3 fruit fly cellular contexts compared by ENCODE assay signal in genomic region chr3L:9764915-9765709, dm6.
A peak's percentile ranks its signal among the peaks of the same experiment; 100 is the strongest.
TF ChIP-seq lines count a peak whose summit lies in the region.

No protein-coding gene starts in this region.

TF ChIP-seq in whole organism, embryonic, 481 proteins besides CTCF, POLR2A, EP300 and RAD21 (continued from another document and continues in another):
- TF ChIP-seq CG1792 (GFP tag; optimal IDR thresholded peaks at IDR 0.05; lab: Kevin White, UChicago) = no peak
- TF ChIP-seq Scr (GFP tag; IDR thresholded peaks at IDR 0.05; lab: Robert Waterston, UW; ENCODE audit: partially characterized antibody) = no peak
- TF ChIP-seq Mes4 (GFP tag; optimal IDR thresholded peaks at IDR 0.05; lab: Kevin White, UChicago) = no peak
- TF ChIP-seq CG4820 (GFP tag; optimal IDR thresholded peaks at IDR 0.05; lab: Kevin White, UChicago) = no peak
- no peak for TF ChIP-seq inv (GFP tag; IDR thresholded peaks at IDR 0.05; lab: Robert Waterston, UW; ENCODE audit: partially characterized antibody)
- no peak for TF ChIP-seq gfzf (GFP tag; optimal IDR thresholded peaks at IDR 0.05; lab: Kevin White, UChicago)
- TF ChIP-seq CG2678 (tag; optimal IDR thresholded peaks at IDR 0.05; lab: Kevin White, UChicago) = peak; percentile 7
- TF ChIP-seq twi (tag; optimal IDR thresholded peaks at IDR 0.05; lab: Kevin White, UChicago) = no peak
- peak; percentile 8 for TF ChIP-seq dmrt99B (tag; optimal IDR thresholded peaks at IDR 0.05; lab: Kevin White, UChicago)
- 0 out of 2 replicates have a peak, but pooled peaks have one; percentile 26 for TF ChIP-seq CG9932 (GFP tag; IDR thresholded peaks at IDR 0.05; lab: Robert Waterston, UW)
- TF ChIP-seq nmo (GFP tag; optimal IDR thresholded peaks at IDR 0.05; lab: Kevin White, UChicago) = no peak
- no peak for TF ChIP-seq Hand (GFP tag; optimal IDR thresholded peaks at IDR 0.05; lab: Kevin White, UChicago)
- no peak for TF ChIP-seq CG3847 (GFP tag; IDR thresholded peaks at IDR 0.05; lab: Robert Waterston, UW)
- TF ChIP-seq sr (GFP tag; IDR thresholded peaks at IDR 0.05; lab: Robert Waterston, UW) = no peak
- TF ChIP-seq CG4854 (GFP tag; optimal IDR thresholded peaks at IDR 0.05; lab: Kevin White, UChicago) = no peak
- peak; percentile 5 for TF ChIP-seq CG18262 (tag; optimal IDR thresholded peaks at IDR 0.05; lab: Kevin White, UChicago)
- no peak for TF ChIP-seq CG34422 (GFP tag; IDR thresholded peaks at IDR 0.05; lab: Robert Waterston, UW)
- TF ChIP-seq vfl (GFP tag; optimal IDR thresholded peaks at IDR 0.05; lab: Kevin White, UChicago) = no peak
- TF ChIP-seq HLH4C (GFP tag; IDR thresholded peaks at IDR 0.05; lab: Robert Waterston, UW; ENCODE audit: partially characterized antibody) = no peak
- TF ChIP-seq CG10274 (GFP tag; optimal IDR thresholded peaks at IDR 0.05; lab: Kevin White, UChicago) = no peak
- no peak for TF ChIP-seq bigmax (GFP tag; optimal IDR thresholded peaks at IDR 0.05; lab: Kevin White, UChicago)
- TF ChIP-seq CG16779 (GFP tag; IDR thresholded peaks at IDR 0.05; lab: Robert Waterston, UW) = no peak
- peak; percentile 12 for TF ChIP-seq CG7839 (tag; optimal IDR thresholded peaks at IDR 0.05; lab: Kevin White, UChicago)
- no peak for TF ChIP-seq CG11456 (GFP tag; IDR thresholded peaks at IDR 0.05; lab: Robert Waterston, UW)
- 0 out of 3 replicates have a peak, but pooled peaks have one; percentile 21 for TF ChIP-seq row (GFP tag; IDR thresholded peaks at IDR 0.05; lab: Robert Waterston, UW)
- peak; percentile 34; the same call in 1 of the 3 replicates for TF ChIP-seq CG17361 (GFP tag; IDR thresholded peaks at IDR 0.05; lab: Robert Waterston, UW)
- no peak for TF ChIP-seq CG7963 (GFP tag; IDR thresholded peaks at IDR 0.05; lab: Robert Waterston, UW; ENCODE audit: partially characterized antibody)
- TF ChIP-seq ase (GFP tag; IDR thresholded peaks at IDR 0.05; lab: Robert Waterston, UW) = no peak
- TF ChIP-seq Lhr (GFP tag; optimal IDR thresholded peaks at IDR 0.05; lab: Kevin White, UChicago) = no peak
- peak; percentile 46; the same call in 1 of the 2 replicates for TF ChIP-seq vvl (GFP tag; IDR thresholded peaks at IDR 0.05; lab: Robert Waterston, UW)
- no peak for TF ChIP-seq pan (optimal IDR thresholded peaks at IDR 0.05; lab: Kevin White, UChicago)
- peak in 1 of 2 experiments; percentile 15 for TF ChIP-seq pan (GFP tag; optimal IDR thresholded peaks at IDR 0.05 in 1 of 2, IDR thresholded peaks at IDR 0.05 in 1 of 2)
- TF ChIP-seq CG14050 (GFP tag; IDR thresholded peaks at IDR 0.05; lab: Robert Waterston, UW) = no peak
- TF ChIP-seq Hr51 (GFP tag; optimal IDR thresholded peaks at IDR 0.05; lab: Kevin White, UChicago) = peak in 1 of 2 experiments; percentile 27
- no peak for TF ChIP-seq CG15269 (tag; optimal IDR thresholded peaks at IDR 0.05; lab: Kevin White, UChicago)
- no peak for TF ChIP-seq CG2889 (GFP tag; IDR thresholded peaks at IDR 0.05; lab: Robert Waterston, UW)
- TF ChIP-seq D19A (tag; optimal IDR thresholded peaks at IDR 0.05; lab: Kevin White, UChicago) = no peak
- TF ChIP-seq CG17802 (tag; optimal IDR thresholded peaks at IDR 0.05; lab: Kevin White, UChicago) = no peak
- TF ChIP-seq CG8281 (tag; optimal IDR thresholded peaks at IDR 0.05; lab: Kevin White, UChicago) = no peak
- no peak for TF ChIP-seq fu2 (GFP tag; optimal IDR thresholded peaks at IDR 0.05; lab: Kevin White, UChicago)
- no peak for TF ChIP-seq run (tag; optimal IDR thresholded peaks at IDR 0.05; lab: Kevin White, UChicago)
- no peak for TF ChIP-seq MBD-R2 (GFP tag; IDR thresholded peaks at IDR 0.05; lab: Robert Waterston, UW)
- TF ChIP-seq CG2202 (tag; optimal IDR thresholded peaks at IDR 0.05; lab: Kevin White, UChicago) = no peak
- no peak for TF ChIP-seq CG1233 (GFP tag; optimal IDR thresholded peaks at IDR 0.05; lab: Kevin White, UChicago)
- TF ChIP-seq peb (GFP tag; IDR thresholded peaks at IDR 0.05; lab: Robert Waterston, UW) = no peak

TF ChIP-seq in whole organism, prepupa, 60 proteins besides CTCF, POLR2A, EP300 and RAD21 (continued from another document):
- TF ChIP-seq spab (GFP tag; optimal IDR thresholded peaks at IDR 0.05; lab: Kevin White, UChicago) = no peak
- TF ChIP-seq Sox102F (GFP tag; optimal IDR thresholded peaks at IDR 0.05; lab: Kevin White, UChicago) = no peak
- TF ChIP-seq CG3032 (tag; optimal IDR thresholded peaks at IDR 0.05; lab: Kevin White, UChicago) = peak; percentile 37
- peak in 1 of 2 experiments; percentile 28 for TF ChIP-seq salr (GFP tag; optimal IDR thresholded peaks at IDR 0.05; lab: Kevin White, UChicago)
- TF ChIP-seq Gug (GFP tag; IDR thresholded peaks at IDR 0.05; lab: Robert Waterston, UW) = peak; percentile 43
- no peak for TF ChIP-seq fd59A (GFP tag; optimal IDR thresholded peaks at IDR 0.05; lab: Kevin White, UChicago)
- no peak for TF ChIP-seq Eip93F (GFP tag; optimal IDR thresholded peaks at IDR 0.05; lab: Kevin White, UChicago)
- peak; percentile 16 for TF ChIP-seq CG34406 (GFP tag; optimal IDR thresholded peaks at IDR 0.05; lab: Kevin White, UChicago)
- no peak for TF ChIP-seq CG11294 (GFP tag; IDR thresholded peaks at IDR 0.05; lab: Robert Waterston, UW)
- peak; percentile 43 for TF ChIP-seq Blimp-1 (GFP tag; optimal IDR thresholded peaks at IDR 0.05; lab: Kevin White, UChicago)
- TF ChIP-seq CG16779 (tag; optimal IDR thresholded peaks at IDR 0.05; lab: Kevin White, UChicago) = no peak
- TF ChIP-seq CG8319 (GFP tag; optimal IDR thresholded peaks at IDR 0.05; lab: Kevin White, UChicago) = no peak
- TF ChIP-seq Hr38 (GFP tag; optimal IDR thresholded peaks at IDR 0.05; lab: Kevin White, UChicago) = no peak
- peak; percentile 50 for TF ChIP-seq CG4318 (GFP tag; optimal IDR thresholded peaks at IDR 0.05; lab: Kevin White, UChicago)
- TF ChIP-seq CG8632 (GFP tag; optimal IDR thresholded peaks at IDR 0.05; lab: Kevin White, UChicago) = peak; percentile 12
- no peak for TF ChIP-seq Sox15 (GFP tag; optimal IDR thresholded peaks at IDR 0.05; lab: Kevin White, UChicago)
- peak; percentile 7 for TF ChIP-seq cyc (GFP tag; optimal IDR thresholded peaks at IDR 0.05; lab: Kevin White, UChicago)
- TF ChIP-seq fd85E (GFP tag; optimal IDR thresholded peaks at IDR 0.05; lab: Kevin White, UChicago) = no peak
- no peak for TF ChIP-seq CG7368 (GFP tag; optimal IDR thresholded peaks at IDR 0.05; lab: Kevin White, UChicago)
- peak; percentile 32 for TF ChIP-seq acj6 (GFP tag; optimal IDR thresholded peaks at IDR 0.05; lab: Kevin White, UChicago)
- TF ChIP-seq Lpt (GFP tag; optimal IDR thresholded peaks at IDR 0.05; lab: Kevin White, UChicago) = peak; percentile 30
- TF ChIP-seq CG31627 (GFP tag; optimal IDR thresholded peaks at IDR 0.05; lab: Kevin White, UChicago) = peak; percentile 24
- no peak for TF ChIP-seq Sox14 (GFP tag; optimal IDR thresholded peaks at IDR 0.05; lab: Kevin White, UChicago)
- TF ChIP-seq CG11762 (GFP tag; optimal IDR thresholded peaks at IDR 0.05; lab: Kevin White, UChicago; ENCODE audit: insufficient read depth) = peak; percentile 15
- no peak for TF ChIP-seq Ets21C (GFP tag; optimal IDR thresholded peaks at IDR 0.05; lab: Kevin White, UChicago)
- no peak for TF ChIP-seq CG11902 (GFP tag; optimal IDR thresholded peaks at IDR 0.05; lab: Kevin White, UChicago)
- peak; percentile 54; the same call in 2 of the 3 replicates for TF ChIP-seq eg (GFP tag; IDR thresholded peaks at IDR 0.05; lab: Robert Waterston, UW)
- TF ChIP-seq CG3919 (GFP tag; optimal IDR thresholded peaks at IDR 0.05; lab: Kevin White, UChicago) = peak; percentile 57
- peak; percentile 78 for TF ChIP-seq CG32006 (GFP tag; optimal IDR thresholded peaks at IDR 0.05; lab: Kevin White, UChicago)
- no peak; the same call in 2 of the 3 replicates for TF ChIP-seq CG6163 (GFP tag; IDR thresholded peaks at IDR 0.05; lab: Robert Waterston, UW)
- TF ChIP-seq pdm3 (GFP tag; optimal IDR thresholded peaks at IDR 0.05; lab: Kevin White, UChicago) = no peak
- no peak for TF ChIP-seq lz (GFP tag; optimal IDR thresholded peaks at IDR 0.05; lab: Kevin White, UChicago)
- TF ChIP-seq fkh (GFP tag; optimal IDR thresholded peaks at IDR 0.05; lab: Kevin White, UChicago) = no peak
- TF ChIP-seq dac (GFP tag; optimal IDR thresholded peaks at IDR 0.05; lab: Kevin White, UChicago) = peak; percentile 16
- TF ChIP-seq svp (GFP tag; lab: Kevin White, UChicago) = peak; percentile 65
- no peak for TF ChIP-seq Hr39 (GFP tag; optimal IDR thresholded peaks at IDR 0.05; lab: Kevin White, UChicago)

TF ChIP-seq in whole organism, wandering third instar larva, 38 proteins besides CTCF, POLR2A, EP300 and RAD21 (continued from another document):
- TF ChIP-seq Dfd (GFP tag; optimal IDR thresholded peaks at IDR 0.05; lab: Kevin White, UChicago) = no peak
- TF ChIP-seq h (GFP tag; optimal IDR thresholded peaks at IDR 0.05; lab: Kevin White, UChicago) = peak; percentile 30
- TF ChIP-seq fru (GFP tag; optimal IDR thresholded peaks at IDR 0.05; lab: Kevin White, UChicago) = peak; percentile 17
- TF ChIP-seq Hnf4 (GFP tag; optimal IDR thresholded peaks at IDR 0.05; lab: Kevin White, UChicago) = no peak
- TF ChIP-seq sage (GFP tag; optimal IDR thresholded peaks at IDR 0.05; lab: Kevin White, UChicago) = no peak
- peak; percentile 25 for TF ChIP-seq Sp1 (GFP tag; optimal IDR thresholded peaks at IDR 0.05; lab: Kevin White, UChicago)
